Worm (Caenorhabditis elegans): ENCODE data around the gene tag-65.

Gene tag-65

ce11 chrV:13659219-13659618 lies 19.2 kb downstream of the tag-65 start:
- TF ChIP-seq daf-16 (GFP tag; optimal IDR thresholded peaks at IDR 0.05) (no peak), daf-16 (tag; optimal IDR thresholded peaks at IDR 0.05) (peak; percentile 51), R02D3.7 (tag; optimal IDR thresholded peaks at IDR 0.05) (no peak), Y48G9A.11 (GFP tag; IDR thresholded peaks at IDR 0.05) (no peak), nhr-28 (tag; optimal IDR thresholded peaks at IDR 0.05) (peak; percentile 70), ceh-20 (GFP tag; IDR thresholded peaks at IDR 0.05) (no peak), lin-38 (GFP tag; IDR thresholded peaks at IDR 0.05) (no peak), T26A8.4 (GFP tag; IDR thresholded peaks at IDR 0.05) (no peak), gei-8 (GFP tag; optimal IDR thresholded peaks at IDR 0.05) (no peak), mep-1 (tag; optimal IDR thresholded peaks at IDR 0.05) (no peak), ztf-11 (tag; optimal IDR thresholded peaks at IDR 0.05) (no peak), nhr-77 (tag; optimal IDR thresholded peaks at IDR 0.05) (peak; percentile 21), nhr-48 (tag; optimal IDR thresholded peaks at IDR 0.05) (no peak), ama-1 (optimal IDR thresholded peaks at IDR 0.05) (no peak), zag-1 (tag; optimal IDR thresholded peaks at IDR 0.05) (no peak), zip-2 (tag; optimal IDR thresholded peaks at IDR 0.05) (no peak), ceh-62 (tag; optimal IDR thresholded peaks at IDR 0.05) (no peak), madf-9 (GFP tag; conservative IDR thresholded peaks at IDR 0.05) (no peak), hmg-1.1 (GFP tag; IDR thresholded peaks at IDR 0.05) (no peak), mes-2 (tag; optimal IDR thresholded peaks at IDR 0.05; ENCODE audit: poor library complexity, severe bottlenecking) (no peak), F37D6.2 (tag; optimal IDR thresholded peaks at IDR 0.05) (no peak), hlh-11 (tag; optimal IDR thresholded peaks at IDR 0.05) (peak; percentile 58), dmd-9 (GFP tag; IDR thresholded peaks at IDR 0.05) (no peak), ceh-44 (GFP tag; IDR thresholded peaks at IDR 0.05) (no peak), skn-1 (tag; optimal IDR thresholded peaks at IDR 0.05) (no peak), ces-1 (GFP tag; optimal IDR thresholded peaks at IDR 0.05) (no peak), spr-1 (tag; optimal IDR thresholded peaks at IDR 0.05) (no peak), lin-1 (GFP tag; IDR thresholded peaks at IDR 0.05) (no peak), nhr-42 (GFP tag; IDR thresholded peaks at IDR 0.05) (no peak), F10B5.3 (tag; optimal IDR thresholded peaks at IDR 0.05) (no peak), nhr-11 (tag; optimal IDR thresholded peaks at IDR 0.05) (no peak), attf-4 (tag; optimal IDR thresholded peaks at IDR 0.05) (no peak), spr-3 (GFP tag; optimal IDR thresholded peaks at IDR 0.05) (no peak), F44E2.7 (GFP tag; IDR thresholded peaks at IDR 0.05) (no peak), tra-1 (GFP tag; IDR thresholded peaks at IDR 0.05) (no peak), egl-27 (tag; optimal IDR thresholded peaks at IDR 0.05) (no peak), snpc-1.2 (GFP tag; IDR thresholded peaks at IDR 0.05) (no peak), dve-1 (tag; optimal IDR thresholded peaks at IDR 0.05; ENCODE audit: insufficient read depth) (peak; percentile 35), arid-1 (GFP tag; conservative IDR thresholded peaks at IDR 0.05) (no peak), dmd-6 (GFP tag; IDR thresholded peaks at IDR 0.05) (peak; percentile 60), lin-39 (tag; optimal IDR thresholded peaks at IDR 0.05) (no peak), fkh-10 (GFP tag; optimal IDR thresholded peaks at IDR 0.05) (no peak), hlh-30 (tag; optimal IDR thresholded peaks at IDR 0.05; ENCODE audit: insufficient read depth) (peak; percentile 80), lsy-2 (tag; optimal IDR thresholded peaks at IDR 0.05) (no peak), lin-29 (GFP tag; IDR thresholded peaks at IDR 0.05) (no peak), snpc-4 (tag; optimal IDR thresholded peaks at IDR 0.05) (no peak), jun-1 (tag; optimal IDR thresholded peaks at IDR 0.05) (no peak), Y105C5A.15 (GFP tag; IDR thresholded peaks at IDR 0.05) (no peak), dpl-1 (GFP tag; optimal IDR thresholded peaks at IDR 0.05) (no peak), aly-2 (tag; optimal IDR thresholded peaks at IDR 0.05) (no peak), nhr-102 (tag; optimal IDR thresholded peaks at IDR 0.05) (no peak), pqm-1 (tag; optimal IDR thresholded peaks at IDR 0.05) (no peak), mdt-29 (GFP tag; IDR thresholded peaks at IDR 0.05) (peak; percentile 29; the same call in 1 of the 2 replicates), mxl-2 (GFP tag; conservative IDR thresholded peaks at IDR 0.05) (no peak)

All from whole organism, L4 larva.